Fruit fly (Drosophila melanogaster) whole organism, embryonic: ENCODE measurements around the gene Irbp.

ENCODE experiments used
- Awh ChIP-seq: fragments of 200-800 bp; sonication (Bioruptor generic); IDR thresholded peaks from 2 replicates; pipeline ENCODE4, ENCODE4 v1.3.6; 2022; ENCODE audit warnings: missing biosample characterization, missing genetic modification characterization
- CG10979 ChIP-seq: fragments of 200-800 bp; sonication (Bioruptor generic); optimal IDR thresholded peaks from 2 replicates; lab custom pipeline; 2018; ENCODE audit warnings: missing biosample characterization, mild to moderate bottlenecking, missing genetic modification characterization, moderate library complexity
- CG11247 ChIP-seq: fragments of 200-800 bp; sonication (Bioruptor generic); IDR thresholded peaks from 2 replicates; pipeline ENCODE4 v1.3.6; 2022; ENCODE audit warnings: missing biosample characterization, missing genetic modification characterization
- CG12769 ChIP-seq: fragments of 200-800 bp; sonication (Bioruptor generic); optimal IDR thresholded peaks from 2 replicates; lab custom pipeline; 2019; ENCODE audit warnings: missing biosample characterization, mild to moderate bottlenecking, missing genetic modification characterization, moderate library complexity
- CG13775 ChIP-seq: fragments of 200-800 bp; sonication (Bioruptor generic); optimal IDR thresholded peaks from 3 replicates; lab custom pipeline; 2017; ENCODE audit warnings: missing biosample characterization, mild to moderate bottlenecking, missing genetic modification characterization
- CG15514 ChIP-seq: fragments of 200-800 bp; sonication (Bioruptor generic); optimal IDR thresholded peaks from 3 replicates; lab custom pipeline; 2017; ENCODE audit warnings: missing biosample characterization, missing genetic modification characterization, mild to moderate bottlenecking, moderate library complexity, missing genetic modification reagents
- CG15696 ChIP-seq: fragments of 200-800 bp; sonication (Bioruptor generic); optimal IDR thresholded peaks from 2 replicates; lab custom pipeline; 2019; ENCODE audit warnings: missing biosample characterization, mild to moderate bottlenecking, missing genetic modification characterization, moderate library complexity
- CG16863 ChIP-seq: fragments of 200-800 bp; sonication (Bioruptor generic); optimal IDR thresholded peaks from 3 replicates; lab custom pipeline; 2016; ENCODE audit warnings: missing biosample characterization, missing genetic modification characterization
- CG1792 ChIP-seq: fragments of 200-800 bp; sonication (Bioruptor generic); optimal IDR thresholded peaks from 2 replicates; lab custom pipeline; 2016; ENCODE audit warnings: missing biosample characterization, missing genetic modification characterization
- CG2129 ChIP-seq: fragments of 200-800 bp; sonication (Bioruptor generic); IDR thresholded peaks from 2 replicates; pipeline ENCODE4 v1.3.6; 2022; ENCODE audit warnings: missing biosample characterization, missing genetic modification characterization; ENCODE audit not compliant: partially characterized antibody
- CG3281 ChIP-seq: fragments of 200-800 bp; sonication (Bioruptor generic); optimal IDR thresholded peaks from 3 replicates; lab custom pipeline; 2017; ENCODE audit warnings: missing biosample characterization, mild to moderate bottlenecking, missing genetic modification characterization
- CG42726 ChIP-seq: fragments of 200-800 bp; sonication (Bioruptor generic); IDR thresholded peaks from 2 replicates; pipeline ENCODE4 v1.3.6; 2022; ENCODE audit warnings: missing biosample characterization, missing genetic modification characterization; ENCODE audit not compliant: partially characterized antibody
- CG4404 ChIP-seq: fragments of 200-800 bp; sonication (Bioruptor generic); IDR thresholded peaks from 2 replicates; pipeline ENCODE4 v1.3.6; 2022; ENCODE audit warnings: missing biosample characterization, missing genetic modification characterization
- CG6689 ChIP-seq: fragments of 200-800 bp; sonication (Bioruptor generic); IDR thresholded peaks from 2 replicates; pipeline ENCODE4 v1.3.6; 2022; ENCODE audit warnings: missing biosample characterization, missing genetic modification characterization
- CG6765 ChIP-seq: fragments of 200-800 bp; sonication (Bioruptor generic); optimal IDR thresholded peaks from 3 replicates; lab custom pipeline; 2017; ENCODE audit warnings: missing biosample characterization, mild to moderate bottlenecking, missing genetic modification characterization
- CG7963 ChIP-seq: fragments of 200-800 bp; sonication (Bioruptor generic); IDR thresholded peaks from 3 replicates; pipeline ENCODE4 v1.3.6; 2022; ENCODE audit warnings: missing biosample characterization, missing genetic modification characterization; ENCODE audit not compliant: partially characterized antibody
- CG9437 ChIP-seq: fragments of 200-800 bp; sonication (Bioruptor generic); optimal IDR thresholded peaks from 2 replicates; lab custom pipeline; 2018; ENCODE audit warnings: missing biosample characterization, mild to moderate bottlenecking, missing genetic modification characterization
- Chrac-16 ChIP-seq: fragments of 200-800 bp; sonication (Bioruptor generic); optimal IDR thresholded peaks from 3 replicates; lab custom pipeline; 2016; ENCODE audit warnings: missing biosample characterization, missing genetic modification characterization
- CoRest ChIP-seq: fragments of 200-800 bp; sonication (Bioruptor generic); optimal IDR thresholded peaks from 3 replicates; lab custom pipeline; 2018; ENCODE audit warnings: missing biosample characterization, mild to moderate bottlenecking, missing genetic modification characterization, moderate library complexity
- Ets97D ChIP-seq: fragments of 200-800 bp; sonication (Bioruptor generic); optimal IDR thresholded peaks from 3 replicates; lab custom pipeline; 2016; ENCODE audit warnings: missing biosample characterization, missing genetic modification characterization
- Lhr ChIP-seq: fragments of 200-800 bp; sonication (Bioruptor generic); optimal IDR thresholded peaks from 3 replicates; lab custom pipeline; 2017; ENCODE audit warnings: mild to moderate bottlenecking, missing biosample characterization, missing genetic modification reagents, missing genetic modification characterization
- NC2α ChIP-seq: fragments of 200-800 bp; sonication (Bioruptor generic); optimal IDR thresholded peaks from 2 replicates; lab custom pipeline; 2016; ENCODE audit warnings: missing biosample characterization, missing genetic modification characterization
- NFAT ChIP-seq: fragments of 200-800 bp; sonication (Bioruptor generic); IDR thresholded peaks from 2 replicates; pipeline ENCODE4 v1.3.6; 2022; ENCODE audit warnings: missing biosample characterization, missing genetic modification characterization
- Oli ChIP-seq: fragments of 200-800 bp; sonication (Bioruptor generic); optimal IDR thresholded peaks from 2 replicates; lab custom pipeline; 2018; ENCODE audit warnings: missing biosample characterization, mild to moderate bottlenecking, missing genetic modification characterization, moderate library complexity
- Sox100B ChIP-seq: fragments of 200-800 bp; sonication (Bioruptor generic); optimal IDR thresholded peaks from 3 replicates; lab custom pipeline; 2018; ENCODE audit warnings: missing biosample characterization, mild to moderate bottlenecking, missing genetic modification characterization
- Stat92E ChIP-seq, 3 experiments: fragments of >200 bp in 2 of 3; fragments of 200-800 bp in 1 of 3; sonication (Bioruptor generic) in 1 of 3; optimal IDR thresholded peaks; 2 replicates each; lab custom pipeline; 2017 to 2019; ENCODE audit warnings: missing biosample characterization in 3 of 3, missing genetic modification characterization in 3 of 3, mild to moderate bottlenecking in 1 of 3, moderate library complexity in 1 of 3
- ap ChIP-seq: fragments of 200-800 bp; sonication (Bioruptor generic); IDR thresholded peaks from 2 replicates; pipeline ENCODE4 v1.3.6; 2022; ENCODE audit warnings: missing biosample characterization, missing genetic modification characterization
- cad ChIP-seq: fragments of >200 bp; optimal IDR thresholded peaks from 2 replicates; lab custom pipeline; 2017; ENCODE audit warnings: missing biosample characterization, missing genetic modification characterization
- chif ChIP-seq, 2 experiments: fragments of 200-800 bp; sonication (Bioruptor generic); optimal IDR thresholded peaks; 3 replicates each; lab custom pipeline; 2016; ENCODE audit warnings: missing biosample characterization in 2 of 2, missing genetic modification characterization in 2 of 2
- cwo ChIP-seq: fragments of 200-800 bp; sonication (Bioruptor generic); optimal IDR thresholded peaks from 3 replicates; lab custom pipeline; 2017; ENCODE audit warnings: missing biosample characterization, missing genetic modification characterization, mild to moderate bottlenecking, moderate library complexity, missing genetic modification reagents
- en ChIP-seq: fragments of 200-800 bp; sonication (Bioruptor generic); optimal IDR thresholded peaks from 2 replicates; lab custom pipeline; 2016; ENCODE audit warnings: missing biosample characterization, missing genetic modification characterization
- eyg ChIP-seq: fragments of 200-800 bp; sonication (Bioruptor generic); optimal IDR thresholded peaks from 3 replicates; lab custom pipeline; 2016; ENCODE audit warnings: missing biosample characterization, missing genetic modification characterization
- fd96Cb ChIP-seq: fragments of 200-800 bp; sonication (Bioruptor generic); optimal IDR thresholded peaks from 2 replicates; lab custom pipeline; 2018; ENCODE audit warnings: missing biosample characterization, mild to moderate bottlenecking, missing genetic modification characterization, moderate library complexity
- gcm2 ChIP-seq: fragments of 200-800 bp; sonication (Bioruptor generic); optimal IDR thresholded peaks from 2 replicates; lab custom pipeline; 2016; ENCODE audit warnings: missing biosample characterization, missing genetic modification characterization
- hb ChIP-seq: fragments of 200-800 bp; sonication (Bioruptor generic); IDR thresholded peaks from 3 replicates; pipeline ENCODE4 v1.3.6; 2022; ENCODE audit warnings: missing biosample characterization, missing genetic modification characterization; ENCODE audit not compliant: partially characterized antibody
- inv ChIP-seq: fragments of 200-800 bp; sonication (Bioruptor generic); IDR thresholded peaks from 2 replicates; pipeline ENCODE4 v1.3.6; 2022; ENCODE audit warnings: missing biosample characterization, missing genetic modification characterization; ENCODE audit not compliant: partially characterized antibody
- kay ChIP-seq: fragments of 200-800 bp; sonication (Bioruptor generic); optimal IDR thresholded peaks from 2 replicates; lab custom pipeline; 2016; ENCODE audit warnings: missing biosample characterization, missing genetic modification characterization
- kni ChIP-seq: fragments of 200-800 bp; sonication (Bioruptor generic); optimal IDR thresholded peaks from 3 replicates; lab custom pipeline; 2017; ENCODE audit warnings: mild to moderate bottlenecking, missing biosample characterization, missing genetic modification reagents, missing genetic modification characterization
- lola ChIP-seq, 3 experiments: fragments of >200 bp in 2 of 3; fragments of 200-800 bp in 1 of 3; sonication (Bioruptor generic) in 1 of 3; optimal IDR thresholded peaks; 2 replicates each; lab custom pipeline; 2017 to 2019; ENCODE audit warnings: missing biosample characterization in 3 of 3, missing genetic modification characterization in 3 of 3, mild to moderate bottlenecking in 1 of 3, moderate library complexity in 1 of 3
- nerfin-2 ChIP-seq: fragments of 200-800 bp; sonication (Bioruptor generic); IDR thresholded peaks from 2 replicates; pipeline ENCODE4 v1.3.6; 2022; ENCODE audit warnings: missing biosample characterization, missing genetic modification characterization; ENCODE audit not compliant: partially characterized antibody
- oc ChIP-seq: fragments of 200-800 bp; sonication (Bioruptor generic); optimal IDR thresholded peaks from 2 replicates; lab custom pipeline; 2018; ENCODE audit warnings: missing biosample characterization, mild to moderate bottlenecking, missing genetic modification characterization, moderate library complexity
- pros ChIP-seq: fragments of 200-800 bp; sonication (Bioruptor generic); optimal IDR thresholded peaks from 3 replicates; lab custom pipeline; 2019; ENCODE audit warnings: missing biosample characterization, mild to moderate bottlenecking, missing genetic modification characterization, moderate library complexity
- run ChIP-seq: fragments of 200-800 bp; sonication (Bioruptor generic); optimal IDR thresholded peaks from 3 replicates; lab custom pipeline; 2018; ENCODE audit warnings: missing biosample characterization, mild to moderate bottlenecking, missing genetic modification characterization
- slp2 ChIP-seq: fragments of 200-800 bp; sonication (Bioruptor generic); optimal IDR thresholded peaks from 2 replicates; lab custom pipeline; 2016; ENCODE audit warnings: missing biosample characterization, missing genetic modification characterization
- tll ChIP-seq, 2 experiments: fragments of 200-800 bp in 1 of 2; fragments of >200 bp in 1 of 2; sonication (Bioruptor generic) in 1 of 2; optimal IDR thresholded peaks; 2 replicates each; lab custom pipeline; 2017 to 2019; ENCODE audit warnings: missing biosample characterization in 2 of 2, missing genetic modification characterization in 2 of 2, mild to moderate bottlenecking in 1 of 2, moderate library complexity in 1 of 2
- toy ChIP-seq: fragments of 200-800 bp; sonication (Bioruptor generic); IDR thresholded peaks from 2 replicates; pipeline ENCODE4 v1.3.6; 2022; ENCODE audit warnings: missing biosample characterization, missing genetic modification characterization
- vvl ChIP-seq: fragments of 200-800 bp; sonication (Bioruptor generic); IDR thresholded peaks from 2 replicates; pipeline ENCODE4 v1.3.6; 2022; ENCODE audit warnings: missing biosample characterization, missing genetic modification characterization
- zfh2 ChIP-seq: fragments of 200-800 bp; sonication (Bioruptor generic); optimal IDR thresholded peaks from 2 replicates; lab custom pipeline; 2016; ENCODE audit warnings: missing biosample characterization, missing genetic modification characterization

Gene Irbp

dm6 chr3R:11409667-11410137, at the start of gene Irbp, which contains the start of gene mgr (continued):
- TF ChIP-seq CG13775 (GFP tag; lab: Kevin White, UChicago): peak; percentile 95
- peak; percentile 79 for TF ChIP-seq CG2129
- peak; percentile 93 for TF ChIP-seq CoRest (tag; lab: Kevin White, UChicago)
- no peak for TF ChIP-seq en (GFP tag; lab: Kevin White, UChicago)
- TF ChIP-seq Ets97D (GFP tag; lab: Kevin White, UChicago): peak; percentile 54
- peak; percentile 91 for TF ChIP-seq Awh
- TF ChIP-seq Sox100B (GFP tag; lab: Kevin White, UChicago): peak; percentile 90
- TF ChIP-seq gcm2: peak; percentile 9
- peak in 1 of 3 experiments; percentile 93 for TF ChIP-seq lola (GFP tag; optimal IDR thresholded peaks at IDR 0.05; lab: Kevin White, UChicago)
- peak; percentile 92 for TF ChIP-seq CG4404 (GFP tag; lab: Robert Waterston, UW)
- TF ChIP-seq zfh2 (GFP tag; lab: Kevin White, UChicago): peak; percentile 68
- peak; percentile 97 for TF ChIP-seq vvl (GFP tag; lab: Robert Waterston, UW)
- peak; percentile 52; the same call in 1 of the 3 replicates for TF ChIP-seq CG7963
- TF ChIP-seq CG1792 (GFP tag; lab: Kevin White, UChicago): no peak
- TF ChIP-seq CG42726 (GFP tag; lab: Robert Waterston, UW): no peak
- peak; percentile 25 for TF ChIP-seq pros (GFP tag; lab: Kevin White, UChicago)
- TF ChIP-seq CG10979 (tag; lab: Kevin White, UChicago): peak; percentile 92
- TF ChIP-seq eyg (GFP tag; lab: Kevin White, UChicago): no peak
- TF ChIP-seq run (tag; lab: Kevin White, UChicago): peak; percentile 78
- TF ChIP-seq Oli: peak; percentile 89
- peak; percentile 87 for TF ChIP-seq cwo (GFP tag; lab: Kevin White, UChicago)
- TF ChIP-seq Stat92E (GFP tag; optimal IDR thresholded peaks at IDR 0.05; lab: Kevin White, UChicago): peak in 1 of 3 experiments; percentile 77
- TF ChIP-seq CG6765 (GFP tag; lab: Kevin White, UChicago): peak; percentile 70
- TF ChIP-seq oc (tag; lab: Kevin White, UChicago): no peak
- TF ChIP-seq toy (GFP tag; lab: Robert Waterston, UW): peak; percentile 82
- peak; percentile 25 for TF ChIP-seq CG16863 (GFP tag; lab: Kevin White, UChicago)
- no peak for TF ChIP-seq cad (GFP tag; lab: Kevin White, UChicago)
- TF ChIP-seq CG9437 (GFP tag; lab: Kevin White, UChicago): peak; percentile 76
- TF ChIP-seq tll (GFP tag; optimal IDR thresholded peaks at IDR 0.05; lab: Kevin White, UChicago): peak in 1 of 2 experiments; percentile 86
- TF ChIP-seq hb (GFP tag; lab: Robert Waterston, UW): peak; percentile 73; the same call in 2 of the 3 replicates
- TF ChIP-seq CG12769: no peak
- TF ChIP-seq Chrac-16 (GFP tag; lab: Kevin White, UChicago): peak; percentile 88
- TF ChIP-seq CG11247: peak; percentile 94
- peak; percentile 86 for TF ChIP-seq CG15514
- TF ChIP-seq slp2: peak; percentile 10
- no peak for TF ChIP-seq NC2α (GFP tag; lab: Kevin White, UChicago)
- peak in 1 of 2 experiments; percentile 18 for TF ChIP-seq chif (GFP tag; optimal IDR thresholded peaks at IDR 0.05; lab: Kevin White, UChicago)
- peak; percentile 75 for TF ChIP-seq inv
- TF ChIP-seq CG15696 (tag; lab: Kevin White, UChicago): peak; percentile 95
- peak; percentile 69 for TF ChIP-seq nerfin-2 (GFP tag; lab: Robert Waterston, UW)
- no peak for TF ChIP-seq CG3281 (GFP tag; lab: Kevin White, UChicago)
- TF ChIP-seq fd96Cb (tag; lab: Kevin White, UChicago): peak; percentile 90
- peak; percentile 76 for TF ChIP-seq Lhr
- TF ChIP-seq CG6689 (GFP tag; lab: Robert Waterston, UW): peak; percentile 95
- TF ChIP-seq kni (GFP tag; lab: Kevin White, UChicago): no peak
- TF ChIP-seq NFAT (GFP tag; lab: Robert Waterston, UW): peak; percentile 90
- peak; percentile 88 for TF ChIP-seq ap (GFP tag; lab: Robert Waterston, UW)
- peak; percentile 90 for TF ChIP-seq kay (GFP tag; lab: Kevin White, UChicago)
